Worm (Caenorhabditis elegans): Measurements from ENCODE around the gene ifd-2.

The ifd-2 gene

ce11 chrX:864293-864731 lies 48.6 kb upstream of the ifd-2 start (continued):
- peak; percentile 79 to 94 for TF ChIP-seq hif-1 (tag; optimal IDR thresholded peaks at IDR 0.05)
- no peak for TF ChIP-seq daf-16 (GFP tag; optimal IDR thresholded peaks at IDR 0.05)
- TF ChIP-seq daf-16 (tag; optimal IDR thresholded peaks at IDR 0.05), result no peak
- TF ChIP-seq Y75B8A.6 (GFP tag; IDR thresholded peaks at IDR 0.05), result no peak
- no peak for TF ChIP-seq Y105C5A.15 (GFP tag; IDR thresholded peaks at IDR 0.05)
- TF ChIP-seq nhr-41 (GFP tag; IDR thresholded peaks at IDR 0.05), result no peak
- no peak for TF ChIP-seq php-3 (GFP tag; IDR thresholded peaks at IDR 0.05)
- TF ChIP-seq madf-5 (GFP tag; IDR thresholded peaks at IDR 0.05), result no peak
- TF ChIP-seq hlh-11 (tag; optimal IDR thresholded peaks at IDR 0.05), result peak; percentile 73
- TF ChIP-seq ztf-7 (tag; optimal IDR thresholded peaks at IDR 0.05), result peak; percentile 11
- TF ChIP-seq attf-4 (tag; optimal IDR thresholded peaks at IDR 0.05), result no peak
- TF ChIP-seq lin-39 (tag; optimal IDR thresholded peaks at IDR 0.05), result no peak
- no peak for TF ChIP-seq F37D6.2 (tag; optimal IDR thresholded peaks at IDR 0.05)
- peak; percentile 14 for TF ChIP-seq dve-1 (tag; optimal IDR thresholded peaks at IDR 0.05; ENCODE audit: insufficient read depth)
- no peak for TF ChIP-seq ZK546.5 (tag; optimal IDR thresholded peaks at IDR 0.05)
- 0 out of 2 replicates have a peak, but pooled peaks have one; percentile 46 for TF ChIP-seq ceh-20 (GFP tag; IDR thresholded peaks at IDR 0.05)
- peak; percentile 100 for TF ChIP-seq aha-1 (tag)
- no peak for TF ChIP-seq fos-1 (tag; optimal IDR thresholded peaks at IDR 0.05)
- no peak for TF ChIP-seq egl-27 (tag; optimal IDR thresholded peaks at IDR 0.05)
- TF ChIP-seq lsy-2 (tag; optimal IDR thresholded peaks at IDR 0.05), result peak in 1 of 2 experiments; percentile 35
- TF ChIP-seq nhr-48 (tag; optimal IDR thresholded peaks at IDR 0.05), result peak; percentile 85
- TF ChIP-seq dpl-1 (GFP tag; optimal IDR thresholded peaks at IDR 0.05), result no peak
- TF ChIP-seq ZK337.2 (GFP tag; IDR thresholded peaks at IDR 0.05), result no peak
- TF ChIP-seq hmg-1.1 (GFP tag; IDR thresholded peaks at IDR 0.05), result no peak
- TF ChIP-seq mxl-3 (GFP tag; optimal IDR thresholded peaks at IDR 0.05), result peak; percentile 53
- TF ChIP-seq tag-97 (GFP tag; IDR thresholded peaks at IDR 0.05), result no peak
- TF ChIP-seq F10B5.3 (tag; optimal IDR thresholded peaks at IDR 0.05), result no peak
- TF ChIP-seq mes-2 (tag; optimal IDR thresholded peaks at IDR 0.05; ENCODE audit: poor library complexity, severe bottlenecking), result no peak
- no peak for TF ChIP-seq nhr-42 (GFP tag; IDR thresholded peaks at IDR 0.05)
- TF ChIP-seq vab-7 (GFP tag; IDR thresholded peaks at IDR 0.05), result no peak
- TF ChIP-seq duxl-1 (tag; optimal IDR thresholded peaks at IDR 0.05; ENCODE audit: poor library complexity), result no peak
- peak; percentile 54 for TF ChIP-seq mep-1 (tag; optimal IDR thresholded peaks at IDR 0.05)
- TF ChIP-seq dmd-6 (GFP tag; IDR thresholded peaks at IDR 0.05), result peak; percentile 53
- no peak for TF ChIP-seq ceh-62 (tag; optimal IDR thresholded peaks at IDR 0.05)
- TF ChIP-seq ceh-32 (tag; optimal IDR thresholded peaks at IDR 0.05; ENCODE audit: poor library complexity), result no peak
- no peak for TF ChIP-seq saeg-2 (GFP tag; IDR thresholded peaks at IDR 0.05)
- no peak for TF ChIP-seq mdt-29 (GFP tag; IDR thresholded peaks at IDR 0.05)
- TF ChIP-seq zip-2 (tag; optimal IDR thresholded peaks at IDR 0.05), result no peak
- no peak for TF ChIP-seq daf-8 (GFP tag; IDR thresholded peaks at IDR 0.05)
- TF ChIP-seq fkh-10 (GFP tag; optimal IDR thresholded peaks at IDR 0.05), result no peak
- no peak for TF ChIP-seq snpc-1.2 (GFP tag; IDR thresholded peaks at IDR 0.05)
- no peak for TF ChIP-seq ceh-82 (tag; optimal IDR thresholded peaks at IDR 0.05)

DNA sequence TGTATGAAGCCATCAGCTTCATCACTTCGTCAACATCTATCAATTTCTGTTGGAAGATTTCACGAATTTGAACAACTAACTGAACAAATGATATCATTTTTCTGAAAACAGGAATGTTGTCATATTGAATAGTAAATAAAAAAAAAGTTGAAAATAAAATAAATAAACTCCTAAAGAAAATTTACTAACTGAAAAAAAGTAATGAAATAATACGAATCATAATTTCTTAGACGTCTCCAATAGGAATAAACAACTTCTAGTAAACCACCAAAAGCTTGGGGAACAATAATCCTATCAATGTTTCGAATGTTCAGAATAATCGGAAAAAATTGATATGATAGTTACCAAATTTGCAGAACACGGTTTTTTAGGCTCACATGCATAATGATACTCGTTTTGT lies 47.7 kb upstream of the ifd-2 start, which contains the start of gene cdo-1:
TSS of gene cdo-1 (minus strand) at position 101 of the 400 bp plus-strand sequence.
- TF ChIP-seq unc-62 (GFP tag; optimal IDR thresholded peaks at IDR 0.05 in 1 of 2) (peak in 1 of 2 experiments; percentile 56), unc-62 (tag; optimal IDR thresholded peaks at IDR 0.05) (no peak), mxl-3 (GFP tag; optimal IDR thresholded peaks at IDR 0.05) (no peak)

Measured in whole organism, L4 larva.